Fruit fly (Drosophila melanogaster): ENCODE measurements around the gene bip1.

Gene bip1

dm6 chr3L:8074944-8075343 lies 16.4 kb upstream of the bip1 start (continued):
- TF ChIP-seq vvl (GFP tag; IDR thresholded peaks at IDR 0.05) (peak; percentile 48; the same call in 1 of the 2 replicates), CG9817 (tag; optimal IDR thresholded peaks at IDR 0.05) (no peak), wek (GFP tag; optimal IDR thresholded peaks at IDR 0.05) (peak; percentile 19), NFAT (GFP tag; IDR thresholded peaks at IDR 0.05) (no peak), Deaf1 (tag; optimal IDR thresholded peaks at IDR 0.05) (peak; percentile 2), Mrtf (GFP tag; IDR thresholded peaks at IDR 0.05) (no peak), abd-A (tag; optimal IDR thresholded peaks at IDR 0.05) (peak; percentile 14), otp (GFP tag; IDR thresholded peaks at IDR 0.05) (0 out of 3 replicates have a peak, but pooled peaks have one; percentile 55), CG8290 (GFP tag; optimal IDR thresholded peaks at IDR 0.05) (no peak), CG8290 (tag; optimal IDR thresholded peaks at IDR 0.05) (peak in 1 of 2 experiments; percentile 15), sr (GFP tag; IDR thresholded peaks at IDR 0.05) (no peak), Med (GFP tag) (peak; percentile 14), Pdp1 (GFP tag; optimal IDR thresholded peaks at IDR 0.05) (peak in 1 of 2 experiments; percentile 23), bbx (GFP tag; IDR thresholded peaks at IDR 0.05; ENCODE audit: partially characterized antibody) (no peak), CG12769 (tag; optimal IDR thresholded peaks at IDR 0.05) (peak; percentile 2), ab (GFP tag; optimal IDR thresholded peaks at IDR 0.05) (no peak), az2 (GFP tag; optimal IDR thresholded peaks at IDR 0.05) (no peak), ham (GFP tag; IDR thresholded peaks at IDR 0.05) (no peak), fu2 (GFP tag; optimal IDR thresholded peaks at IDR 0.05) (no peak), Eip74EF (GFP tag; optimal IDR thresholded peaks at IDR 0.05) (peak in 1 of 2 experiments; percentile 64), CG10543 (GFP tag; optimal IDR thresholded peaks at IDR 0.05) (peak; percentile 10), odd (GFP tag; optimal IDR thresholded peaks at IDR 0.05) (no peak), p53 (GFP tag; optimal IDR thresholded peaks at IDR 0.05) (no peak), mld (GFP tag; IDR thresholded peaks at IDR 0.05; ENCODE audit: partially characterized antibody) (no peak)

- TF ChIP-seq CG3163 (GFP tag; optimal IDR thresholded peaks at IDR 0.05) = peak; percentile 50
- TF ChIP-seq CG11247 (GFP tag; IDR thresholded peaks at IDR 0.05) = peak; percentile 38; the same call in 1 of the 2 replicates
- no peak for TF ChIP-seq nmo (GFP tag; optimal IDR thresholded peaks at IDR 0.05)
- TF ChIP-seq insv (GFP tag; optimal IDR thresholded peaks at IDR 0.05) = no peak
- TF ChIP-seq grn (GFP tag; optimal IDR thresholded peaks at IDR 0.05) = no peak
- no peak for TF ChIP-seq unpg (GFP tag; optimal IDR thresholded peaks at IDR 0.05)
- no peak for TF ChIP-seq CG2129 (GFP tag; IDR thresholded peaks at IDR 0.05; ENCODE audit: partially characterized antibody)
- 0 out of 4 replicates have a peak, but pooled peaks have one; percentile 26 for TF ChIP-seq chinmo (GFP tag; IDR thresholded peaks at IDR 0.05; ENCODE audit: partially characterized antibody)
- no peak for TF ChIP-seq prd (optimal IDR thresholded peaks at IDR 0.05)
- no peak for TF ChIP-seq prd (GFP tag; IDR thresholded peaks at IDR 0.05)
- TF ChIP-seq ERR (GFP tag; optimal IDR thresholded peaks at IDR 0.05) = no peak
- no peak for TF ChIP-seq p53 (GFP tag; optimal IDR thresholded peaks at IDR 0.05)
- no peak for TF ChIP-seq tna (GFP tag; IDR thresholded peaks at IDR 0.05; ENCODE audit: partially characterized antibody)
- TF ChIP-seq CG9797 (GFP tag; optimal IDR thresholded peaks at IDR 0.05) = no peak
- TF ChIP-seq ewg (GFP tag; optimal IDR thresholded peaks at IDR 0.05) = no peak
- TF ChIP-seq crol (GFP tag; IDR thresholded peaks at IDR 0.05) = peak; percentile 70
- TF ChIP-seq Dad (GFP tag; optimal IDR thresholded peaks at IDR 0.05) = no peak
- no peak for TF ChIP-seq H15 (GFP tag; IDR thresholded peaks at IDR 0.05)
- TF ChIP-seq Sin3A (optimal IDR thresholded peaks at IDR 0.05) = no peak
- TF ChIP-seq Trl (optimal IDR thresholded peaks at IDR 0.05) = peak; percentile 10 to 43
- no peak for TF ChIP-seq Trl (GFP tag; optimal IDR thresholded peaks at IDR 0.05)
- TF ChIP-seq CG17359 (tag; optimal IDR thresholded peaks at IDR 0.05) = no peak
- TF ChIP-seq Rfx (GFP tag; IDR thresholded peaks at IDR 0.05) = peak; percentile 44; the same call in 1 of the 2 replicates
- TF ChIP-seq CG18011 (GFP tag; optimal IDR thresholded peaks at IDR 0.05) = peak; percentile 60
- TF ChIP-seq HmgZ (tag; optimal IDR thresholded peaks at IDR 0.05) = peak; percentile 5
- TF ChIP-seq CG7271 (tag; optimal IDR thresholded peaks at IDR 0.05) = no peak
- TF ChIP-seq CG3995 (GFP tag; optimal IDR thresholded peaks at IDR 0.05) = no peak
- TF ChIP-seq CG6683 (GFP tag; optimal IDR thresholded peaks at IDR 0.05) = no peak
- TF ChIP-seq Bdp1 (GFP tag; optimal IDR thresholded peaks at IDR 0.05) = no peak
Observed at dm6 chr3L:8073872-8074271, 15.4 kb upstream of the bip1 start.
